Fruit fly (Drosophila melanogaster) whole organism, pupa: Measurements from ENCODE around the gene tub.

ENCODE experiments used
- CG10348 ChIP-seq: fragments of 200-800 bp; sonication (Bioruptor generic); IDR thresholded peaks from 2 replicates; pipeline ENCODE4 v1.3.6; 2022; ENCODE audit warnings: missing biosample characterization, missing genetic modification characterization
- CG12605 ChIP-seq: fragments of 200-800 bp; sonication (Bioruptor generic); IDR thresholded peaks from 2 replicates; pipeline ENCODE4 v1.3.6; 2022; ENCODE audit warnings: missing biosample characterization, missing genetic modification characterization
- CG13204 ChIP-seq: fragments of 200-800 bp; sonication (Bioruptor generic); optimal IDR thresholded peaks from 2 replicates; lab custom pipeline; 2018; ENCODE audit warnings: missing biosample characterization, mild to moderate bottlenecking, missing genetic modification characterization, moderate library complexity
- CG14655 ChIP-seq: fragments of 200-800 bp; sonication (Bioruptor generic); optimal IDR thresholded peaks from 3 replicates; lab custom pipeline; 2017; ENCODE audit warnings: mild to moderate bottlenecking, missing biosample characterization, missing genetic modification reagents, missing genetic modification characterization
- CG15710 ChIP-seq: fragments of 200-800 bp; sonication (Bioruptor generic); optimal IDR thresholded peaks from 2 replicates; lab custom pipeline; 2018; ENCODE audit warnings: missing biosample characterization, mild to moderate bottlenecking, missing genetic modification characterization, moderate library complexity
- CG17806 ChIP-seq: fragments of 200-800 bp; sonication (Bioruptor generic); optimal IDR thresholded peaks from 2 replicates; lab custom pipeline; 2018; ENCODE audit warnings: missing biosample characterization, mild to moderate bottlenecking, missing genetic modification characterization, moderate library complexity
- CG32121 ChIP-seq: fragments of 200-800 bp; sonication (Bioruptor generic); IDR thresholded peaks from 2 replicates; pipeline ENCODE4 v1.3.6; 2022; ENCODE audit warnings: missing biosample characterization, missing genetic modification characterization
- CG34367 ChIP-seq: fragments of 200-800 bp; sonication (Bioruptor generic); optimal IDR thresholded peaks from 2 replicates; lab custom pipeline; 2018; ENCODE audit warnings: missing biosample characterization, mild to moderate bottlenecking, missing genetic modification characterization
- CG4496 ChIP-seq: fragments of 200-800 bp; sonication (Bioruptor generic); IDR thresholded peaks from 3 replicates; pipeline ENCODE4 v1.3.6; 2022; ENCODE audit warnings: missing biosample characterization, missing genetic modification characterization
- CG8159 ChIP-seq: fragments of 200-800 bp; sonication (Bioruptor generic); optimal IDR thresholded peaks from 3 replicates; lab custom pipeline; 2018; ENCODE audit warnings: missing biosample characterization, mild to moderate bottlenecking, missing genetic modification characterization, moderate library complexity
- CG8301 ChIP-seq: fragments of 200-800 bp; sonication (Bioruptor generic); optimal IDR thresholded peaks from 2 replicates; lab custom pipeline; 2018; ENCODE audit warnings: missing biosample characterization, mild to moderate bottlenecking, missing genetic modification characterization
- CG9948 ChIP-seq: fragments of 200-800 bp; sonication (Bioruptor generic); optimal IDR thresholded peaks from 2 replicates; lab custom pipeline; 2018; ENCODE audit warnings: missing biosample characterization, mild to moderate bottlenecking, missing genetic modification characterization, moderate library complexity
- D1 ChIP-seq: fragments of 200-800 bp; sonication (Bioruptor generic); optimal IDR thresholded peaks from 2 replicates; lab custom pipeline; 2018; ENCODE audit warnings: missing biosample characterization, mild to moderate bottlenecking, missing genetic modification characterization, moderate library complexity
- EcR ChIP-seq: fragments of 200-800 bp; sonication (Bioruptor generic); optimal IDR thresholded peaks from 3 replicates; lab custom pipeline; 2019; ENCODE audit warnings: missing biosample characterization, missing genetic modification characterization, mild to moderate bottlenecking, moderate library complexity, missing genetic modification reagents
- Ets98B ChIP-seq: fragments of 200-800 bp; sonication (Bioruptor generic); IDR thresholded peaks from 2 replicates; pipeline ENCODE4 v1.3.6; 2022; ENCODE audit warnings: missing biosample characterization, missing genetic modification characterization
- Pif1A ChIP-seq: fragments of 200-800 bp; sonication (Bioruptor generic); optimal IDR thresholded peaks from 3 replicates; lab custom pipeline; 2016; ENCODE audit warnings: missing biosample characterization, missing genetic modification characterization
- Pif1B ChIP-seq: fragments of 200-800 bp; sonication (Bioruptor generic); optimal IDR thresholded peaks from 3 replicates; lab custom pipeline; 2016; ENCODE audit warnings: missing biosample characterization, missing genetic modification characterization
- Snoo ChIP-seq: fragments of 200-800 bp; sonication (Bioruptor generic); optimal IDR thresholded peaks from 3 replicates; lab custom pipeline; 2017; ENCODE audit warnings: missing biosample characterization, mild to moderate bottlenecking, missing genetic modification characterization, inconsistent platforms
- fd96Ca ChIP-seq: fragments of 200-800 bp; sonication (Bioruptor generic); IDR thresholded peaks from 3 replicates; pipeline ENCODE4 v1.3.6; 2022; ENCODE audit warnings: missing biosample characterization, missing genetic modification characterization
- gl ChIP-seq: fragments of 200-800 bp; sonication (Bioruptor generic); optimal IDR thresholded peaks from 2 replicates; lab custom pipeline; 2018; ENCODE audit warnings: missing biosample characterization, mild to moderate bottlenecking, missing genetic modification characterization
- rn ChIP-seq: fragments of 200-800 bp; sonication (Bioruptor generic); IDR thresholded peaks from 2 replicates; pipeline ENCODE4 v1.3.6; 2022; ENCODE audit warnings: missing biosample characterization, missing genetic modification characterization

tub gene

DNA sequence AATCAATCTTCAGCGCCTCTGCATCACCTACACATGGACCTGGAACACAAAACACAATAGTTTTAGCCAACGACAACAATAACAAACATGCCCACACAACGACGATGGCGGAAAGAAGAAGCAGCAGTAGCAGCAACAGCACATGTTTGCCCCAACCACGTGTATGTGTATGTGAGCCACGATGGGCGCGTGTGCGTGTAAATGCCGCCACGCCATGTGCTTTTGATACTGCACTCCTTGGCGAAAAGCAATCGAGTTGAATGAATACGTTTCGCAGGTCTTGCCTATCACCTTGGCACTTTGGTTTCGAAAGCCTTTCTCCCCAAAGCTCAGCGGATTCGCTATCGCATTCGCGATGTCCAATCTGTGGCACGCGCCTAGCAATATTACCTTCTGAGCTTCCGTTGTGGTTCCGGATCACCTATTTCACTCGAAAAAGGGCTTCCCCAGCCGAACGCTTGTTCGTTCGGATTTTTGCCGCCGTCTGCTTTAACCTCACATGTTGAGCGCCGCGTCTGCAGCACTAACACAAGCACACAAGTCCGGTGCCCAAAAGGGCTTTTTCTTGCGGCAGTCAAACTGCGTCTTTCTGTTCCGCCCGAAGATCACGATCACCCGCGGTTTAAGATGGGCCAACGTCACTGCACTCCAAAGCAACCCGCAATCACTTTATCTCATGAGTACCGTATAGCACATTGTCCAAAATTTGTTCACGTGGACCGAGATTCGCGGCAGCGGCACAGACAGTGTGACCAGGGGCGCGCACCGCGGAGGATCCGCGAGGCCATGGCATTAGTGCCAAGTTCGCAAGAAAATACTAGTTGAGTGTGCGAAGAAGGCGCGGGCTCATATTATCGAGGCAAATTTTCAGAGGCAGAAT is 41.3 kb downstream of the tub start, which contains the start of gene srl:
Gene srl, minus strand, starts transcription at position 751 of the 880 bp plus-strand sequence.
- 0 out of 2 replicates have a peak, but pooled peaks have one; percentile 14 for TF ChIP-seq CG32121 (GFP tag; lab: Robert Waterston, UW)
- no peak for TF ChIP-seq CG17806 (tag; lab: Kevin White, UChicago)

- TF ChIP-seq fd96Ca (GFP tag; lab: Robert Waterston, UW) (peak; percentile 55; the same call in 2 of the 3 replicates), D1 (no peak), CG8301 (no peak), CG10348 (GFP tag; lab: Robert Waterston, UW) (no peak), CG8159 (tag; lab: Kevin White, UChicago) (no peak), CG13204 (no peak), EcR (GFP tag; lab: Kevin White, UChicago) (peak; percentile 76), Pif1B (no peak), CG17806 (tag; lab: Kevin White, UChicago) (no peak), CG9948 (no peak), CG34367 (no peak), CG15710 (tag; lab: Kevin White, UChicago) (peak; percentile 49), rn (no peak), CG14655 (GFP tag; lab: Kevin White, UChicago) (no peak), CG12605 (GFP tag; lab: Robert Waterston, UW) (peak; percentile 14; the same call in 1 of the 2 replicates), Pif1A (GFP tag; lab: Kevin White, UChicago) (no peak), gl (tag; lab: Kevin White, UChicago) (peak; percentile 33), CG32121 (GFP tag; lab: Robert Waterston, UW) (peak; percentile 44), Snoo (tag; lab: Kevin White, UChicago) (peak; percentile 63), CG4496 (GFP tag; lab: Robert Waterston, UW) (peak; percentile 65), Ets98B (GFP tag; lab: Robert Waterston, UW) (0 out of 2 replicates have a peak, but pooled peaks have one; percentile 48)
- TF ChIP-seq, all 21 proteins: peak for 9
Measured at dm6 chr3R:4433441-4434077, 46.0 kb downstream of the tub start, which contains the start of the genes eIF3a and CG1074. Gene eIF3a (minus strand): TSS chr3R:4433895. Gene CG1074 (plus strand): TSS chr3R:4433965.

DNA sequence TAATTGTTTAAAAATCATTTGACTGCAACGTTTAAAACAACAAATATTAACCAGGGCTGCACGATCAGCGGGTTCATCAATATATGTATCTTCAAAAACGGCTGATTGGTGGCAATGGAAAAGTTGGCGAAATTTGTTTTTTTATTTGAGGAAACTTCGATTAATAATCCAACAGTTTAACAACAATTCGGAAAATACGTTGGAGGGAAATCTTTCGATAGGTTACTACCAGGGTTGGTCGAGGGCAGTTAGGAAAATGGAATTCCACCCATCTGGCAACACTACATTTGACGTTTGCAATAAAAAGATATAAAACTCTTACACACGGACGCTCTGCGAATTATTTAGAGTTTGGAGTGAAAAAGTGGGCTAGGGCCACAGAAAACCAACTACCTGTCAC is 49.6 kb downstream of the tub start, which contains the start of the genes Lipt2 and CG14650:
Gene Lipt2, minus strand, starts transcription at position 217 of the 400 bp plus-strand sequence.
Gene CG14650, plus strand, starts transcription at position 275 of the 400 bp plus-strand sequence.
- no peak for TF ChIP-seq CG8301
- TF ChIP-seq CG17806 (tag; lab: Kevin White, UChicago) = peak; percentile 36
- no peak for TF ChIP-seq CG12605 (GFP tag; lab: Robert Waterston, UW)
- TF ChIP-seq CG4496 (GFP tag; lab: Robert Waterston, UW) = peak; percentile 45; the same call in 1 of the 3 replicates
- TF ChIP-seq EcR (GFP tag; lab: Kevin White, UChicago) = no peak
- TF ChIP-seq fd96Ca (GFP tag; lab: Robert Waterston, UW) = peak; percentile 34; the same call in 1 of the 3 replicates
- 0 out of 2 replicates have a peak, but pooled peaks have one; percentile 37 for TF ChIP-seq rn
- TF ChIP-seq CG15710 (tag; lab: Kevin White, UChicago) = peak; percentile 51
- TF ChIP-seq CG34367 = no peak

DNA sequence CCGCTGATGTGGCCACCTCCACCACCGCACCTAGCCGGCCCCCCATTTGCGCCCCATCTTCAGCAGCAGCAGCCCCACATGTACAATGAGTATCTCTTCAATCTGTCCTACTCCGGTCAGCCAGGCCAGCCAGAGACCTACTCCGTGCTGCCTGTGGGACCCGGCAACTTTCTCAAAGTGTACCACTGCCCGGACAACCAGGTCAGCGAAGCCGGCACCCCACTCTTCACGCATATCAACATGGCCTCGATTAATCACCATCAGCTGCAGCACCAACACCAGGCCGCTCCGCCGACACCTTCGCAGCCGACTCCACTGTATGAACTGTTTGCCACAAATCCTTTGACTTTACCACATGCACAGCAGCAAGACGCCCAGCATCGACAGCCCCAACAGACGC is 50.3 kb downstream of the tub start:
- TF ChIP-seq CG13204 (no peak), Ets98B (GFP tag; lab: Robert Waterston, UW) (no peak), D1 (no peak), EcR (GFP tag; lab: Kevin White, UChicago) (no peak), CG8159 (tag; lab: Kevin White, UChicago) (no peak), CG14655 (GFP tag; lab: Kevin White, UChicago) (no peak), CG10348 (GFP tag; lab: Robert Waterston, UW) (no peak), rn (no peak), CG8301 (no peak), CG15710 (tag; lab: Kevin White, UChicago) (no peak), CG4496 (GFP tag; lab: Robert Waterston, UW) (no peak), gl (tag; lab: Kevin White, UChicago) (no peak), CG34367 (no peak), CG9948 (no peak), Snoo (tag; lab: Kevin White, UChicago) (no peak), CG32121 (GFP tag; lab: Robert Waterston, UW) (no peak), CG12605 (GFP tag; lab: Robert Waterston, UW) (no peak)
